Worm (Caenorhabditis elegans) whole organism, L1 larva: Measurements from ENCODE around the gene F47B8.4.

Source experiments
- C16A3.4 ChIP-seq: fragments of 150-350 bp; optimal IDR thresholded peaks from 2 replicates; lab custom pipeline; 2014; ENCODE audit warnings: missing biosample characterization, missing genetic modification characterization
- F16B12.6 ChIP-seq: fragments of 150-350 bp; optimal IDR thresholded peaks from 2 replicates; lab custom pipeline; 2014; ENCODE audit warnings: missing biosample characterization, missing genetic modification characterization
- Y116A8C.19 ChIP-seq: sonication (generic microtip); optimal IDR thresholded peaks from 2 replicates; lab custom pipeline; 2016; ENCODE audit warnings: missing compliant biosample characterization, missing genetic modification characterization, borderline replicate concordance
- aly-2 ChIP-seq: fragments of 150-350 bp; optimal IDR thresholded peaks from 2 replicates; lab custom pipeline; 2014; ENCODE audit warnings: missing biosample characterization, missing genetic modification characterization
- ama-1 ChIP-seq: fragments of 150-350 bp; optimal IDR thresholded peaks from 2 replicates; lab custom pipeline; 2014
- fos-1 ChIP-seq: fragments of 150-350 bp; optimal IDR thresholded peaks from 2 replicates; lab custom pipeline; 2014; ENCODE audit warnings: missing biosample characterization, missing genetic modification characterization
- hpl-2 ChIP-seq: fragments of 150-350 bp; optimal IDR thresholded peaks from 2 replicates; lab custom pipeline; 2014; ENCODE audit warnings: missing biosample characterization, missing genetic modification reagents, missing genetic modification characterization
- lsy-2 ChIP-seq, 2 experiments: fragments of 150-350 bp; optimal IDR thresholded peaks; 2 replicates each; lab custom pipeline; 2014; ENCODE audit warnings: missing biosample characterization in 2 of 2, missing genetic modification characterization in 2 of 2
- nhr-76 ChIP-seq: sonication (generic microtip); optimal IDR thresholded peaks from 2 replicates; lab custom pipeline; 2017; ENCODE audit warnings: missing biosample characterization, missing genetic modification characterization
- pax-3 ChIP-seq: fragments of 200-800 bp; sonication (Bioruptor generic); optimal IDR thresholded peaks from 2 replicates; lab custom pipeline; 2018; ENCODE audit warnings: mild to moderate bottlenecking, missing genetic modification characterization, moderate library complexity, missing compliant biosample characterization
- pqm-1 ChIP-seq: sonication (generic microtip); optimal IDR thresholded peaks from 3 replicates; lab custom pipeline; 2017; ENCODE audit warnings: missing biosample characterization, missing genetic modification characterization
- rnt-1 ChIP-seq: sonication (generic microtip); optimal IDR thresholded peaks from 2 replicates; lab custom pipeline; 2016; ENCODE audit warnings: mild to moderate bottlenecking, missing genetic modification characterization, moderate library complexity, missing compliant biosample characterization
- skn-1 ChIP-seq: fragments of 150-350 bp; optimal IDR thresholded peaks from 2 replicates; lab custom pipeline; 2014; ENCODE audit warnings: missing biosample characterization, missing genetic modification characterization
- ztf-11 ChIP-seq, 2 experiments: sonication (generic microtip); optimal IDR thresholded peaks; 2 replicates each; lab custom pipeline; 2016 to 2017; ENCODE audit warnings: missing genetic modification characterization in 2 of 2, missing biosample characterization in 1 of 2, missing compliant biosample characterization in 1 of 2

ce11 chrV:14320730-14321319, 3.6 kb downstream of the F47B8.4 start:
- TF ChIP-seq lsy-2 (tag; optimal IDR thresholded peaks at IDR 0.05; lab: Kevin White, UChicago) (no peak), ama-1 (lab: Kevin White, UChicago) (no peak), skn-1 (tag; lab: Kevin White, UChicago) (no peak), ztf-11 (tag; optimal IDR thresholded peaks at IDR 0.05; lab: Kevin White, UChicago) (no peak), C16A3.4 (tag; lab: Kevin White, UChicago) (no peak), rnt-1 (tag; lab: Kevin White, UChicago) (no peak), hpl-2 (GFP tag; lab: Kevin White, UChicago) (no peak), Y116A8C.19 (tag; lab: Kevin White, UChicago) (no peak), F16B12.6 (tag; lab: Kevin White, UChicago) (no peak), pax-3 (tag; lab: Kevin White, UChicago) (no peak), aly-2 (tag; lab: Kevin White, UChicago) (no peak), nhr-76 (tag; lab: Kevin White, UChicago) (no peak), pqm-1 (tag; lab: Kevin White, UChicago) (no peak), fos-1 (tag; lab: Kevin White, UChicago) (no peak)
